Worm (Caenorhabditis elegans): ENCODE measurements around the gene nspe-7.

- TF ChIP-seq tbx-9 (tag; optimal IDR thresholded peaks at IDR 0.05; ENCODE audit: borderline replicate concordance) (no peak), nhr-120 (GFP tag; IDR thresholded peaks at IDR 0.05) (no peak)
These were observed 49.2 kb upstream of the nspe-7 start, which contains the start of gene clec-8 for ce11 chrII:12577754-12578153.
